Worm (Caenorhabditis elegans) whole organism, L4 larva: Measurements from ENCODE around the gene C08B6.6.

Experiments
- T20F7.1 ChIP-seq: fragments of 200-800 bp; sonication (Bioruptor generic); optimal IDR thresholded peaks from 2 replicates; lab custom pipeline; 2018; ENCODE audit warnings: mild to moderate bottlenecking, missing genetic modification characterization, missing compliant biosample characterization
- Y105C5A.15 ChIP-seq: fragments of 200-800 bp; sonication (Bioruptor generic); IDR thresholded peaks from 2 replicates; pipeline ENCODE4 v1.3.6; 2022; ENCODE audit warnings: missing genetic modification characterization, missing compliant biosample characterization
- aha-1 ChIP-seq: fragments of 150-350 bp; peaks from one replicate; lab custom pipeline; 2014; ENCODE audit warnings: missing biosample characterization, missing genetic modification characterization
- aly-2 ChIP-seq: sonication (generic microtip); optimal IDR thresholded peaks from 2 replicates; lab custom pipeline; 2018; ENCODE audit warnings: missing biosample characterization, missing genetic modification characterization
- attf-4 ChIP-seq: sonication (generic microtip); optimal IDR thresholded peaks from 3 replicates; lab custom pipeline; 2017; ENCODE audit warnings: missing biosample characterization, missing genetic modification characterization
- ceh-28 ChIP-seq: fragments of 150-350 bp; optimal IDR thresholded peaks from 2 replicates; lab custom pipeline; 2014; ENCODE audit warnings: missing biosample characterization, missing genetic modification reagents, missing genetic modification characterization
- ceh-44 ChIP-seq: fragments of 200-800 bp; sonication (Bioruptor generic); IDR thresholded peaks from 2 replicates; pipeline ENCODE4 v1.3.6; 2022; ENCODE audit warnings: missing genetic modification reagents, missing genetic modification characterization, missing compliant biosample characterization
- ceh-62 ChIP-seq: sonication (generic microtip); optimal IDR thresholded peaks from 2 replicates; lab custom pipeline; 2017; ENCODE audit warnings: missing biosample characterization, missing genetic modification characterization
- ceh-82 ChIP-seq: sonication (generic microtip); optimal IDR thresholded peaks from 2 replicates; lab custom pipeline; 2017; ENCODE audit warnings: missing biosample characterization, missing genetic modification characterization
- cey-2 ChIP-seq: sonication (generic microtip); optimal IDR thresholded peaks from 3 replicates; lab custom pipeline; 2017; ENCODE audit warnings: missing genetic modification characterization, mild to moderate bottlenecking, missing compliant biosample characterization, antibody characterized with exemption, borderline replicate concordance; ENCODE audit not compliant: insufficient read depth
- daf-12 ChIP-seq: fragments of 150-350 bp; optimal IDR thresholded peaks from 2 replicates; lab custom pipeline; 2014; ENCODE audit warnings: missing biosample characterization, missing genetic modification reagents, missing genetic modification characterization
- daf-16 ChIP-seq, 3 experiments: sonication (generic microtip); optimal IDR thresholded peaks; 2 replicates each; lab custom pipeline; 2016 to 2017; ENCODE audit warnings: missing genetic modification characterization in 3 of 3, missing genetic modification reagents in 3 of 3, mild to moderate bottlenecking in 2 of 3, missing compliant biosample characterization in 2 of 3, missing biosample characterization in 1 of 3, moderate library complexity in 1 of 3
- dmd-8 ChIP-seq: fragments of 200-800 bp; sonication (Bioruptor generic); IDR thresholded peaks from 2 replicates; pipeline ENCODE4 v1.3.6; 2022; ENCODE audit warnings: missing genetic modification characterization, missing compliant biosample characterization
- dpl-1 ChIP-seq: fragments of 150-350 bp; optimal IDR thresholded peaks from 2 replicates; lab custom pipeline; 2014; ENCODE audit warnings: missing biosample characterization, missing genetic modification reagents, missing genetic modification characterization
- gei-8 ChIP-seq: fragments of 200-800 bp; sonication (Bioruptor generic); optimal IDR thresholded peaks from 2 replicates; lab custom pipeline; 2018; ENCODE audit warnings: mild to moderate bottlenecking, missing genetic modification characterization, missing compliant biosample characterization
- lim-7 ChIP-seq: fragments of 200-800 bp; sonication (Bioruptor generic); IDR thresholded peaks from 2 replicates; pipeline ENCODE4 v1.3.6; 2022; ENCODE audit warnings: missing genetic modification characterization, missing compliant biosample characterization
- lin-13 ChIP-seq: fragments of 150-350 bp; optimal IDR thresholded peaks from 2 replicates; lab custom pipeline; 2014; ENCODE audit warnings: missing biosample characterization, missing genetic modification reagents, missing genetic modification characterization
- lin-15B ChIP-seq: fragments of 150-350 bp; sonication (generic microtip); optimal IDR thresholded peaks from 3 replicates; lab custom pipeline; 2014; ENCODE audit warnings: missing biosample characterization, missing genetic modification characterization
- lin-39 ChIP-seq: fragments of 150-350 bp; optimal IDR thresholded peaks from 2 replicates; lab custom pipeline; 2014; ENCODE audit warnings: missing biosample characterization, missing genetic modification reagents, missing genetic modification characterization
- lir-3 ChIP-seq: sonication (generic microtip); optimal IDR thresholded peaks from 2 replicates; lab custom pipeline; 2016; ENCODE audit warnings: mild to moderate bottlenecking, missing genetic modification characterization, missing compliant biosample characterization
- madf-9 ChIP-seq: fragments of 200-800 bp; sonication (Bioruptor generic); conservative IDR thresholded peaks from 2 replicates; pipeline ENCODE4 v1.3.6; 2022; ENCODE audit warnings: missing genetic modification reagents, missing genetic modification characterization, missing compliant biosample characterization
- mdl-1 ChIP-seq, 2 experiments: fragments of 150-350 bp in 1 of 2; sonication (generic microtip) in 1 of 2; optimal IDR thresholded peaks; 2 replicates each; lab custom pipeline; 2014 to 2017; ENCODE audit warnings: missing biosample characterization in 2 of 2, missing genetic modification characterization in 2 of 2
- mes-2 ChIP-seq: sonication (generic microtip); optimal IDR thresholded peaks from 2 replicates; lab custom pipeline; 2016; ENCODE audit warnings: missing genotype, mild to moderate bottlenecking, missing genetic modification characterization, missing compliant biosample characterization; ENCODE audit not compliant: poor library complexity, severe bottlenecking
- mxl-3 ChIP-seq: fragments of 200-800 bp; sonication (Bioruptor generic); optimal IDR thresholded peaks from 2 replicates; lab custom pipeline; 2018; ENCODE audit warnings: mild to moderate bottlenecking, missing genetic modification characterization, missing compliant biosample characterization
- nhr-102 ChIP-seq: sonication (generic microtip); optimal IDR thresholded peaks from 2 replicates; lab custom pipeline; 2016; ENCODE audit warnings: mild to moderate bottlenecking, missing genetic modification characterization, moderate library complexity, missing compliant biosample characterization
- nhr-25 ChIP-seq: sonication (generic microtip); optimal IDR thresholded peaks from 2 replicates; lab custom pipeline; 2017; ENCODE audit warnings: missing genetic modification characterization, mild to moderate bottlenecking, missing compliant biosample characterization, antibody characterized with exemption, moderate library complexity, borderline replicate concordance; ENCODE audit not compliant: insufficient read depth
- pha-4 ChIP-seq, 2 experiments: fragments of 150-350 bp in 1 of 2; fragments of 200-800 bp in 1 of 2; sonication (Bioruptor generic) in 1 of 2; IDR thresholded peaks in 1 of 2; optimal IDR thresholded peaks in 1 of 2; 2 replicates each; pipeline versions ENCODE4 v1.3.6 to Lab custom; 2014 to 2022; ENCODE audit warnings: missing genetic modification characterization in 2 of 2, missing genetic modification reagents in 2 of 2, missing biosample characterization in 1 of 2, missing compliant biosample characterization in 1 of 2
- rbr-2 ChIP-seq: sonication (generic microtip); optimal IDR thresholded peaks from 2 replicates; lab custom pipeline; 2016; ENCODE audit warnings: missing genotype, missing genetic modification characterization, missing compliant biosample characterization
- saeg-2 ChIP-seq: fragments of 200-800 bp; sonication (Bioruptor generic); IDR thresholded peaks from 2 replicates; pipeline ENCODE4 v1.3.6; 2022; ENCODE audit warnings: missing genetic modification reagents, missing genetic modification characterization, missing compliant biosample characterization
- sdz-12 ChIP-seq: fragments of 200-800 bp; sonication (Bioruptor generic); optimal IDR thresholded peaks from 2 replicates; lab custom pipeline; 2018; ENCODE audit warnings: mild to moderate bottlenecking, missing genetic modification characterization, missing compliant biosample characterization
- skn-1 ChIP-seq: fragments of 150-350 bp; optimal IDR thresholded peaks from 2 replicates; lab custom pipeline; 2014; ENCODE audit warnings: missing biosample characterization, missing genetic modification characterization
- snpc-1.2 ChIP-seq: fragments of 200-800 bp; sonication (Bioruptor generic); IDR thresholded peaks from 2 replicates; pipeline ENCODE4 v1.3.6; 2022; ENCODE audit warnings: missing genetic modification reagents, missing genetic modification characterization, missing compliant biosample characterization
- snpc-4 ChIP-seq: fragments of 150-350 bp; optimal IDR thresholded peaks from 2 replicates; lab custom pipeline; 2014; ENCODE audit warnings: missing biosample characterization, missing genetic modification characterization
- spr-1 ChIP-seq: sonication (generic microtip); optimal IDR thresholded peaks from 2 replicates; lab custom pipeline; 2016; ENCODE audit warnings: mild to moderate bottlenecking, missing genetic modification characterization, missing compliant biosample characterization
- spr-3 ChIP-seq: fragments of 200-800 bp; sonication (Bioruptor generic); optimal IDR thresholded peaks from 2 replicates; lab custom pipeline; 2018; ENCODE audit warnings: mild to moderate bottlenecking, missing genetic modification characterization, missing compliant biosample characterization
- unc-62 ChIP-seq, 3 experiments: fragments of 150-350 bp in 1 of 3; sonication (generic microtip); optimal IDR thresholded peaks in 2 of 3; peaks in 1 of 3; 1 replicate in 1 of 3; 2 replicates in 2 of 3; lab custom pipeline; 2014 to 2017; ENCODE audit warnings: missing biosample characterization in 3 of 3, missing genetic modification characterization in 3 of 3, missing genetic modification reagents in 3 of 3, missing genotype in 1 of 3
- vab-7 ChIP-seq: fragments of 200-800 bp; sonication (Bioruptor generic); IDR thresholded peaks from 2 replicates; pipeline ENCODE4 v1.3.6; 2022; ENCODE audit warnings: missing genetic modification reagents, missing genetic modification characterization, missing compliant biosample characterization
- zfp-2 ChIP-seq: sonication (generic microtip); optimal IDR thresholded peaks from 2 replicates; lab custom pipeline; 2016; ENCODE audit warnings: mild to moderate bottlenecking, missing genetic modification characterization, missing compliant biosample characterization
- zfp-3 ChIP-seq: fragments of 200-800 bp; sonication (Bioruptor generic); conservative IDR thresholded peaks from 2 replicates; pipeline ENCODE4 v1.3.6; 2022; ENCODE audit warnings: missing genetic modification reagents, missing genetic modification characterization, missing compliant biosample characterization
- ztf-7 ChIP-seq: fragments of 150-350 bp; optimal IDR thresholded peaks from 2 replicates; lab custom pipeline; 2014; ENCODE audit warnings: missing biosample characterization, missing genetic modification characterization

C08B6.6 gene

DNA sequence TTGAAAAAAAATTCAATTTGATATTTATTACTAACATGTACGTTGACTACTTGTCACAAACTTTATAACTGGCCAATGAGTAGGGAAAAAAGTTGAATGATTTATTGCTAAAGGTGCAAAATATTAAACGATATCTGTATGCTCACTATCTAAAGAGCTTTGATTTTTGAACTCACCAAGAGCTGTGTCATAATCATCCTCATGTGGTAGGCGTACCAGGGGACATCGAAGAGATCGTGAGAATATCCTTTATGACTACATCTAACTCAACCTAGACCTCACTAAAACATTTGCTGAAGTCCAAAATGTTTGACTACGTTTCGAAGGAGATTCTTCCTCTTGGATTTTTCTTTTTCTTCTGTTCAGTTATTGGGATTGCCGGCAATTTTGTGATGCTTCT, 28.9 kb downstream of the C08B6.6 start, which contains the start of gene srsx-28:
srsx-28 (plus strand) TSS at position 301 of the 400 bp plus-strand sequence.
- peak in 1 of 2 experiments; percentile 57 for TF ChIP-seq unc-62 (GFP tag; optimal IDR thresholded peaks at IDR 0.05 in 1 of 2; lab: Kevin White, UChicago)
- TF ChIP-seq unc-62 (tag; optimal IDR thresholded peaks at IDR 0.05; lab: Kevin White, UChicago) = no peak
- no peak for TF ChIP-seq ceh-28 (tag; lab: Kevin White, UChicago)

DNA sequence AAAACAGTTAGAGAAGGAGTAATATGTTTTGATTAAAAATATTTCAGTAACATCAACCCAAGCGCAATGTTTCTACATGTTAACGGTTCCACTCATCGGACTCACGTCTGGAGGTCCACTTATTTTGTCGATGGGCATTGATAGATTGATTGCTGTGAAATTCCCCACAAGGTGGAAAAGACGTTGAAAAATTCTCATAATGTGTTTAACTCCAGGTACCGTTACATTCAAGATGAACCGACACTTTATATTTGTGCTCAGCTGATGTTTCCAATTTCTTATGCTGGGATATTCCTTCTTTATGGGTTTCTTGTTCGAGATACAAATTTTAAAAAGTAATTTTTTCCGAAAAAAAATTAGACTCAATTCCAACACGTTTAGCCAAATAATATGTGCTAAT, 29.7 kb downstream of the C08B6.6 start:
- peak; percentile 94 for TF ChIP-seq aha-1 (tag; lab: Kevin White, UChicago)
- TF ChIP-seq nhr-102 (tag; lab: Kevin White, UChicago) = no peak

DNA sequence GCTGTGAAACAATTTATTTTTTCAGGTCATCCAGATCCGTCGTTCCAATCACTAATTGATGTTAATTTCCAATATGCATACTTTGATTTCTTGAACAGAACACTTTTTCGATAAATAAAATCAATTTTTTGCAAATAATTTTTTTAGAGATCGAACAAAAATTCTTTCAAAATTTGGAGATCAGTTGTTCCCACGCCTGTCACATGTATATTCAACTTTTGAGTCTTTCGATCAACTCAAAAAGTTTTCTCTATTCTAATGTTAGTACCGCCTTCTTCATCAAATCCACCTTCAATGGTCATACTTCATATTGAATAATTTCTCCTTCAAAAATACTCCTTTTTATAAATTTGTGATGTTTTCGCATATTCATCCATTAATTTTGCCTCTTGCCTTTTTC, 31.3 kb downstream of the C08B6.6 start, which contains the start of gene srsx-29:
srsx-29 (plus strand) TSS at position 301 of the 400 bp plus-strand sequence.
- no peak for TF ChIP-seq T20F7.1
- no peak for TF ChIP-seq sdz-12 (GFP tag; lab: Kevin White, UChicago)
- no peak for TF ChIP-seq spr-3 (GFP tag; lab: Kevin White, UChicago)

DNA sequence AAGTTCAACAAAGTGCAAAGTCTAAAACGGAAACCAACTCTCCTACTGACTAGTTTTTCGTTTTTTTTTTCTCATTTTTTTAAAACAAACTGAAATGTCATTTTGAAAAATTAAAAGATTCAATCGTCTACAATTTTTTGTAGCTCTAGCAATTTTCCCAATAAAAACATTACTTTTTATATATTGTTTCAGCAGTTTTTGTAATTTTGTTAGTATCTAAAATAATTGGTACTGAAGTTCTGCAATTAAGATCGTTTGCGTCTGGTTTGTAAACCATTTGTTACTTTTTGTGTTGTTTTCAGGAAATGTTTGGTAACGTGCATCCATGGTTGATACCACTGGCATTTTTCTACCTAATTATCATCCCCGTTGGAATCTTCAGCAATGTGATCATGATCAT, 35.1 kb downstream of the C08B6.6 start, which contains the start of gene srsx-30:
srsx-30 (plus strand) TSS at position 301 of the 400 bp plus-strand sequence.
- TF ChIP-seq ceh-62 (tag; lab: Kevin White, UChicago) (no peak), lin-39 (tag; lab: Kevin White, UChicago) (no peak), nhr-25 (no peak), madf-9 (no peak), unc-62 (GFP tag; optimal IDR thresholded peaks at IDR 0.05 in 1 of 2; lab: Kevin White, UChicago) (no peak), unc-62 (tag; optimal IDR thresholded peaks at IDR 0.05; lab: Kevin White, UChicago) (no peak), nhr-102 (tag; lab: Kevin White, UChicago) (no peak), attf-4 (tag; lab: Kevin White, UChicago) (no peak), pha-4 (GFP tag; IDR thresholded peaks at IDR 0.05; lab: Robert Waterston, UW) (no peak), pha-4 (tag; optimal IDR thresholded peaks at IDR 0.05; lab: Kevin White, UChicago) (no peak), dpl-1 (GFP tag; lab: Kevin White, UChicago) (no peak)

DNA sequence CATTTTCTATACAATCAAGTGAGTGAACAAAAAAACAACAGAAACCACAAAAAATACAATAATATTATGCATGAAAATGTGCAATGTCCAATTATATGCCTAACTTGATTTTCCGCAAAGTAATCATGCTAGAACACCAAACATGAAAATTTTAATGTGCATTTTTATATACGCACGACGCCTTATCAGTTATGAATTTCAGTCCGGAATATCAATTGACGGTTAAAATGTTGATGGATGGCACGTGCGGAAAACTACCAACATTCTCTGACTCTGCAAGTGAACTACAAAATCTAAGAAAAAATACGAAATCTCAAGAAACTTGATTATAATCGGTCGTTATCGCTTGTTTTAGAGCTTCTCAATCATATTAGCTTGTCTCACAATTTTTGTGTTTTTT, 36.5 kb downstream of the C08B6.6 start:
- no peak for TF ChIP-seq zfp-3
- no peak for TF ChIP-seq zfp-2 (tag; lab: Kevin White, UChicago)
- TF ChIP-seq daf-16 (GFP tag; optimal IDR thresholded peaks at IDR 0.05; lab: Kevin White, UChicago) = no peak
- peak; percentile 66 for TF ChIP-seq daf-16 (tag; optimal IDR thresholded peaks at IDR 0.05; lab: Kevin White, UChicago)
- TF ChIP-seq gei-8 (GFP tag; lab: Kevin White, UChicago) = no peak
- TF ChIP-seq snpc-1.2 (GFP tag; lab: Robert Waterston, UW) = no peak
- TF ChIP-seq Y105C5A.15 = no peak
- no peak for TF ChIP-seq ztf-7
- TF ChIP-seq mes-2 (tag; lab: Kevin White, UChicago) = no peak
- no peak for TF ChIP-seq lir-3 (tag; lab: Kevin White, UChicago)
- no peak for TF ChIP-seq aha-1 (tag; lab: Kevin White, UChicago)
- no peak for TF ChIP-seq rbr-2 (tag; lab: Kevin White, UChicago)
- TF ChIP-seq vab-7 (GFP tag; lab: Robert Waterston, UW) = no peak
- no peak for TF ChIP-seq dpl-1 (GFP tag; lab: Kevin White, UChicago)
- TF ChIP-seq nhr-25 = no peak
- TF ChIP-seq ceh-28 (tag; lab: Kevin White, UChicago) = no peak
- TF ChIP-seq spr-1 (tag; lab: Kevin White, UChicago) = no peak
- TF ChIP-seq snpc-4 (tag; lab: Kevin White, UChicago) = no peak
- TF ChIP-seq skn-1 = no peak
- no peak for TF ChIP-seq daf-12 (tag; lab: Kevin White, UChicago)
- TF ChIP-seq aly-2 (tag; lab: Kevin White, UChicago) = no peak
- TF ChIP-seq cey-2 = no peak
- no peak for TF ChIP-seq lim-7 (GFP tag; lab: Robert Waterston, UW)
- TF ChIP-seq nhr-102 (tag; lab: Kevin White, UChicago) = no peak
- no peak for TF ChIP-seq dmd-8 (GFP tag; lab: Robert Waterston, UW)
- TF ChIP-seq ceh-44 (GFP tag; lab: Robert Waterston, UW) = no peak
- TF ChIP-seq lin-15B (tag; lab: Kevin White, UChicago) = no peak
- TF ChIP-seq lin-13 (GFP tag; lab: Kevin White, UChicago) = no peak
- TF ChIP-seq saeg-2 (GFP tag; lab: Robert Waterston, UW) = no peak
- TF ChIP-seq mdl-1 (tag; optimal IDR thresholded peaks at IDR 0.05; lab: Kevin White, UChicago) = peak in 1 of 2 experiments; percentile 64
- no peak for TF ChIP-seq T20F7.1
- TF ChIP-seq ceh-82 (tag; lab: Kevin White, UChicago) = no peak
- TF ChIP-seq mxl-3 (GFP tag; lab: Kevin White, UChicago) = no peak
